Fruit fly (Drosophila melanogaster) whole organism, prepupa: ENCODE data around the gene CG16965.

Experiments
- Blimp-1 ChIP-seq: fragments of 200-800 bp; sonication (Bioruptor generic); optimal IDR thresholded peaks from 3 replicates; lab custom pipeline; 2017; ENCODE audit warnings: missing biosample characterization, missing genetic modification characterization, mild to moderate bottlenecking, moderate library complexity, missing genetic modification reagents
- CG10631 ChIP-seq: fragments of 200-800 bp; sonication (Bioruptor generic); optimal IDR thresholded peaks from 2 replicates; lab custom pipeline; 2016; ENCODE audit warnings: missing biosample characterization, missing genetic modification characterization
- CG10669 ChIP-seq: fragments of 200-800 bp; sonication (Bioruptor generic); optimal IDR thresholded peaks from 3 replicates; lab custom pipeline; 2018; ENCODE audit warnings: missing biosample characterization, mild to moderate bottlenecking, missing genetic modification characterization, moderate library complexity
- CG11294 ChIP-seq: fragments of 200-800 bp; sonication (Bioruptor generic); IDR thresholded peaks from 2 replicates; pipeline ENCODE4 v1.3.6; 2022; ENCODE audit warnings: missing biosample characterization, missing genetic modification characterization
- CG11762 ChIP-seq: fragments of 200-800 bp; sonication (Bioruptor generic); optimal IDR thresholded peaks from 3 replicates; lab custom pipeline; 2016; ENCODE audit warnings: missing biosample characterization, missing genetic modification characterization; ENCODE audit not compliant: insufficient read depth
- CG11902 ChIP-seq: fragments of 200-800 bp; sonication (Bioruptor generic); optimal IDR thresholded peaks from 3 replicates; lab custom pipeline; 2016; ENCODE audit warnings: missing biosample characterization, missing genetic modification characterization
- CG1621 ChIP-seq: fragments of 200-800 bp; sonication (Bioruptor generic); optimal IDR thresholded peaks from 3 replicates; lab custom pipeline; 2018; ENCODE audit warnings: missing biosample characterization, mild to moderate bottlenecking, missing genetic modification characterization
- CG16779 ChIP-seq: fragments of 200-800 bp; sonication (Bioruptor generic); optimal IDR thresholded peaks from 3 replicates; lab custom pipeline; 2017; ENCODE audit warnings: missing biosample characterization, mild to moderate bottlenecking, missing genetic modification characterization
- CG3032 ChIP-seq: fragments of 200-800 bp; optimal IDR thresholded peaks from 2 replicates; lab custom pipeline; 2019; ENCODE audit warnings: missing biosample characterization, mild to moderate bottlenecking, missing genetic modification characterization, moderate library complexity
- CG3919 ChIP-seq: fragments of 200-800 bp; sonication (Bioruptor generic); optimal IDR thresholded peaks from 3 replicates; lab custom pipeline; 2016; ENCODE audit warnings: missing biosample characterization, missing genetic modification characterization
- CG4318 ChIP-seq: fragments of 200-800 bp; sonication (Bioruptor generic); optimal IDR thresholded peaks from 3 replicates; lab custom pipeline; 2017; ENCODE audit warnings: missing biosample characterization, mild to moderate bottlenecking, missing genetic modification characterization
- CG6163 ChIP-seq: fragments of 200-800 bp; sonication (Bioruptor generic); IDR thresholded peaks from 3 replicates; pipeline ENCODE4 v1.3.6; 2022; ENCODE audit warnings: missing biosample characterization, missing genetic modification characterization
- CG6276 ChIP-seq: fragments of 200-800 bp; sonication (Bioruptor generic); optimal IDR thresholded peaks from 2 replicates; lab custom pipeline; 2017; ENCODE audit warnings: missing biosample characterization, mild to moderate bottlenecking, missing genetic modification characterization
- CG6792 ChIP-seq: fragments of 200-800 bp; sonication (Bioruptor generic); optimal IDR thresholded peaks from 3 replicates; lab custom pipeline; 2016; ENCODE audit warnings: missing biosample characterization, missing genetic modification characterization
- CG6854 ChIP-seq: fragments of 200-800 bp; sonication (Bioruptor generic); optimal IDR thresholded peaks from 2 replicates; lab custom pipeline; 2017; ENCODE audit warnings: missing biosample characterization, mild to moderate bottlenecking, missing genetic modification characterization
- CG7368 ChIP-seq: fragments of 200-800 bp; sonication (Bioruptor generic); optimal IDR thresholded peaks from 3 replicates; lab custom pipeline; 2016; ENCODE audit warnings: missing biosample characterization, missing genetic modification characterization
- CG8119 ChIP-seq: fragments of 200-800 bp; sonication (Bioruptor generic); IDR thresholded peaks from 3 replicates; pipeline ENCODE4 v1.3.6; 2022; ENCODE audit warnings: missing biosample characterization, missing genetic modification characterization
- CG8632 ChIP-seq: fragments of 200-800 bp; sonication (Bioruptor generic); optimal IDR thresholded peaks from 3 replicates; lab custom pipeline; 2016; ENCODE audit warnings: missing biosample characterization, missing genetic modification characterization
- CG9139 ChIP-seq: fragments of 200-800 bp; sonication (Bioruptor generic); optimal IDR thresholded peaks from 3 replicates; lab custom pipeline; 2017; ENCODE audit warnings: missing biosample characterization, mild to moderate bottlenecking, missing genetic modification characterization
- Eip75B ChIP-seq: fragments of 200-800 bp; sonication (Bioruptor generic); optimal IDR thresholded peaks from 3 replicates; lab custom pipeline; 2016; ENCODE audit warnings: missing biosample characterization, missing genetic modification characterization
- Eip78C ChIP-seq: fragments of 200-800 bp; sonication (Bioruptor generic); peaks from one replicate; lab custom pipeline; 2016; ENCODE audit warnings: missing biosample characterization, missing genetic modification characterization
- Ets21C ChIP-seq: fragments of 200-800 bp; sonication (Bioruptor generic); optimal IDR thresholded peaks from 3 replicates; lab custom pipeline; 2016; ENCODE audit warnings: missing biosample characterization, missing genetic modification characterization
- Hr38 ChIP-seq: sonication (Bioruptor generic); optimal IDR thresholded peaks from 2 replicates; lab custom pipeline; 2016; ENCODE audit warnings: missing biosample characterization, missing genetic modification characterization
- Hr39 ChIP-seq: fragments of 200-800 bp; sonication (Bioruptor generic); optimal IDR thresholded peaks from 2 replicates; lab custom pipeline; 2016; ENCODE audit warnings: missing biosample characterization, missing genetic modification characterization
- Hr4 ChIP-seq: fragments of 200-800 bp; sonication (Bioruptor generic); optimal IDR thresholded peaks from 3 replicates; lab custom pipeline; 2016; ENCODE audit warnings: missing biosample characterization, missing genetic modification characterization
- Lpt ChIP-seq: fragments of 200-800 bp; sonication (Bioruptor generic); optimal IDR thresholded peaks from 3 replicates; lab custom pipeline; 2016; ENCODE audit warnings: missing biosample characterization, missing genetic modification characterization
- Met ChIP-seq: fragments of 200-800 bp; sonication (Bioruptor generic); optimal IDR thresholded peaks from 3 replicates; lab custom pipeline; 2016; ENCODE audit warnings: missing biosample characterization, missing genetic modification characterization
- OdsH ChIP-seq: fragments of 200-800 bp; sonication (Bioruptor generic); optimal IDR thresholded peaks from 3 replicates; lab custom pipeline; 2016; ENCODE audit warnings: missing biosample characterization, missing genetic modification characterization
- Smox ChIP-seq: fragments of 200-800 bp; sonication (Bioruptor generic); optimal IDR thresholded peaks from 3 replicates; lab custom pipeline; 2016; ENCODE audit warnings: missing biosample characterization, missing genetic modification characterization
- Sox14 ChIP-seq: fragments of 200-800 bp; sonication (Bioruptor generic); optimal IDR thresholded peaks from 3 replicates; lab custom pipeline; 2016; ENCODE audit warnings: missing biosample characterization, missing genetic modification characterization
- achi ChIP-seq: fragments of 200-800 bp; sonication (Bioruptor generic); optimal IDR thresholded peaks from 3 replicates; lab custom pipeline; 2016; ENCODE audit warnings: missing biosample characterization, missing genetic modification characterization
- cyc ChIP-seq: fragments of 200-800 bp; sonication (Bioruptor generic); optimal IDR thresholded peaks from 3 replicates; lab custom pipeline; 2016; ENCODE audit warnings: missing biosample characterization, missing genetic modification characterization
- dsx ChIP-seq: fragments of 200-800 bp; optimal IDR thresholded peaks from 3 replicates; lab custom pipeline; 2019; ENCODE audit warnings: missing biosample characterization, mild to moderate bottlenecking, missing genetic modification characterization, moderate library complexity; ENCODE audit not compliant: poor library complexity, severe bottlenecking
- eg ChIP-seq: fragments of 200-800 bp; sonication (Bioruptor generic); IDR thresholded peaks from 3 replicates; pipeline ENCODE4 v1.3.6; 2022; ENCODE audit warnings: missing biosample characterization, missing genetic modification characterization
- fd59A ChIP-seq: fragments of 200-800 bp; sonication (Bioruptor generic); optimal IDR thresholded peaks from 2 replicates; lab custom pipeline; 2017; ENCODE audit warnings: missing biosample characterization, mild to moderate bottlenecking, missing genetic modification characterization, missing genetic modification reagents
- fd85E ChIP-seq: fragments of 200-800 bp; sonication (Bioruptor generic); optimal IDR thresholded peaks from 3 replicates; lab custom pipeline; 2016; ENCODE audit warnings: missing biosample characterization, missing genetic modification characterization
- fkh ChIP-seq: fragments of 200-800 bp; sonication (Bioruptor generic); optimal IDR thresholded peaks from 3 replicates; lab custom pipeline; 2017; ENCODE audit warnings: missing biosample characterization, mild to moderate bottlenecking, missing genetic modification characterization, moderate library complexity
- lz ChIP-seq: fragments of 200-800 bp; sonication (Bioruptor generic); optimal IDR thresholded peaks from 3 replicates; lab custom pipeline; 2016; ENCODE audit warnings: missing biosample characterization, missing genetic modification characterization
- net ChIP-seq: fragments of 200-800 bp; sonication (Bioruptor generic); optimal IDR thresholded peaks from 3 replicates; lab custom pipeline; 2016; ENCODE audit warnings: missing biosample characterization, missing genetic modification characterization
- salr ChIP-seq, 2 experiments: fragments of 200-800 bp; sonication (Bioruptor generic); optimal IDR thresholded peaks; 3 replicates each; lab custom pipeline; 2016 to 2018; ENCODE audit warnings: missing biosample characterization in 2 of 2, missing genetic modification characterization in 2 of 2, mild to moderate bottlenecking in 1 of 2
- ss ChIP-seq, 2 experiments: fragments of 200-800 bp; sonication (Bioruptor generic); optimal IDR thresholded peaks; 2 replicates in 1 of 2; 3 replicates in 1 of 2; lab custom pipeline; 2017 to 2018; ENCODE audit warnings: mild to moderate bottlenecking in 2 of 2, missing biosample characterization in 2 of 2, missing genetic modification characterization in 2 of 2, moderate library complexity in 1 of 2
- svp ChIP-seq: fragments of 200-800 bp; sonication (Bioruptor generic); peaks from one replicate; lab custom pipeline; 2016; ENCODE audit warnings: missing biosample characterization, missing genetic modification characterization

The CG16965 gene

dm6 chr2L:12010877-12011666 lies 29.7 kb downstream of the CG16965 start (continued):
- peak; percentile 87 for TF ChIP-seq CG6792 (GFP tag; lab: Kevin White, UChicago)
- TF ChIP-seq fd59A (GFP tag; lab: Kevin White, UChicago): peak; percentile 88
- TF ChIP-seq Hr39 (GFP tag; lab: Kevin White, UChicago): peak; percentile 80
- peak; percentile 84 for TF ChIP-seq Eip75B (GFP tag; lab: Kevin White, UChicago)
- TF ChIP-seq fd85E (GFP tag; lab: Kevin White, UChicago): peak; percentile 42
- TF ChIP-seq fkh: peak; percentile 6
- peak; percentile 93 for TF ChIP-seq CG16779 (tag; lab: Kevin White, UChicago)
- peak; percentile 74 for TF ChIP-seq Lpt (GFP tag; lab: Kevin White, UChicago)
- TF ChIP-seq CG8119 (GFP tag; lab: Robert Waterston, UW): no peak
- peak; percentile 86 for TF ChIP-seq CG6854
- TF ChIP-seq CG9139 (GFP tag; lab: Kevin White, UChicago): peak; percentile 79
- peak; percentile 92 for TF ChIP-seq CG8632 (GFP tag; lab: Kevin White, UChicago)
- peak; percentile 92 for TF ChIP-seq lz (GFP tag; lab: Kevin White, UChicago)
- TF ChIP-seq OdsH (GFP tag; lab: Kevin White, UChicago): peak; percentile 91
- TF ChIP-seq CG11294 (GFP tag; lab: Robert Waterston, UW): no peak
- TF ChIP-seq CG11902 (GFP tag; lab: Kevin White, UChicago): peak; percentile 87
- no peak for TF ChIP-seq CG6163
- TF ChIP-seq dsx (GFP tag; lab: Kevin White, UChicago): no peak
- TF ChIP-seq CG3919 (GFP tag; lab: Kevin White, UChicago): peak; percentile 90
- peak; percentile 93 for TF ChIP-seq svp
- TF ChIP-seq eg (GFP tag; lab: Robert Waterston, UW): no peak
- peak; percentile 90 for TF ChIP-seq Smox (GFP tag; lab: Kevin White, UChicago)
- peak; percentile 84 for TF ChIP-seq cyc (GFP tag; lab: Kevin White, UChicago)

- TF ChIP-seq fd59A (GFP tag; lab: Kevin White, UChicago) (peak; percentile 41), fd85E (GFP tag; lab: Kevin White, UChicago) (no peak), CG16779 (tag; lab: Kevin White, UChicago) (peak; percentile 53), CG6854 (peak; percentile 90), CG10669 (GFP tag; lab: Kevin White, UChicago) (peak; percentile 59), Blimp-1 (GFP tag; lab: Kevin White, UChicago) (peak; percentile 74), CG3032 (tag; lab: Kevin White, UChicago) (peak; percentile 72), net (GFP tag; lab: Kevin White, UChicago) (peak; percentile 89), CG11762 (GFP tag; lab: Kevin White, UChicago) (peak; percentile 21), Hr4 (GFP tag; lab: Kevin White, UChicago) (peak; percentile 57), CG1621 (peak; percentile 82), Hr39 (GFP tag; lab: Kevin White, UChicago) (peak; percentile 71), lz (GFP tag; lab: Kevin White, UChicago) (peak; percentile 82), CG4318 (GFP tag; lab: Kevin White, UChicago) (no peak), CG3919 (GFP tag; lab: Kevin White, UChicago) (peak; percentile 84), CG6276 (GFP tag; lab: Kevin White, UChicago) (peak; percentile 39), fkh (peak; percentile 85), CG7368 (peak; percentile 60), dsx (GFP tag; lab: Kevin White, UChicago) (peak; percentile 92), Smox (GFP tag; lab: Kevin White, UChicago) (peak; percentile 73), Met (peak; percentile 85), salr (GFP tag; optimal IDR thresholded peaks at IDR 0.05; lab: Kevin White, UChicago) (peak; percentile 1 to 47), Hr38 (GFP tag; lab: Kevin White, UChicago) (no peak), CG6163 (no peak), Sox14 (GFP tag; lab: Kevin White, UChicago) (peak; percentile 71), CG10631 (no peak), ss (GFP tag; optimal IDR thresholded peaks at IDR 0.05; lab: Kevin White, UChicago) (peak; percentile 75 to 78), Ets21C (GFP tag; lab: Kevin White, UChicago) (peak; percentile 61), achi (GFP tag; lab: Kevin White, UChicago) (peak; percentile 36), Eip75B (GFP tag; lab: Kevin White, UChicago) (peak; percentile 90), Eip78C (GFP tag; lab: Kevin White, UChicago) (peak; percentile 86), CG8632 (GFP tag; lab: Kevin White, UChicago) (no peak), svp (peak; percentile 100), CG11902 (GFP tag; lab: Kevin White, UChicago) (peak; percentile 31), CG6792 (GFP tag; lab: Kevin White, UChicago) (peak; percentile 73)
These were observed 30.6 kb downstream of the CG16965 start for dm6 chr2L:12011682-12012655.
